Worm (Caenorhabditis elegans): ENCODE results near the gene cal-5.

- TF ChIP-seq ztf-11 (tag; optimal IDR thresholded peaks at IDR 0.05), result no peak
- no peak for TF ChIP-seq skn-1 (tag; optimal IDR thresholded peaks at IDR 0.05)
- TF ChIP-seq nhr-77 (tag; optimal IDR thresholded peaks at IDR 0.05), result no peak
- no peak for TF ChIP-seq aly-2 (tag; optimal IDR thresholded peaks at IDR 0.05)
- no peak for TF ChIP-seq R02D3.7 (tag; optimal IDR thresholded peaks at IDR 0.05)
- no peak for TF ChIP-seq elt-2 (tag; optimal IDR thresholded peaks at IDR 0.05)
- TF ChIP-seq nhr-23 (tag; optimal IDR thresholded peaks at IDR 0.05), result no peak
- TF ChIP-seq ama-1 (optimal IDR thresholded peaks at IDR 0.05), result no peak
Measured at ce11 chrX:5084080-5084479, 6.3 kb upstream of the cal-5 start.

Measured in whole organism, L3 larva.